Fruit fly (Drosophila melanogaster): ENCODE results near the gene Fkbp39.
A peak's percentile ranks its signal among the peaks of the same experiment; 100 is the strongest.

Fkbp39 gene

DNA sequence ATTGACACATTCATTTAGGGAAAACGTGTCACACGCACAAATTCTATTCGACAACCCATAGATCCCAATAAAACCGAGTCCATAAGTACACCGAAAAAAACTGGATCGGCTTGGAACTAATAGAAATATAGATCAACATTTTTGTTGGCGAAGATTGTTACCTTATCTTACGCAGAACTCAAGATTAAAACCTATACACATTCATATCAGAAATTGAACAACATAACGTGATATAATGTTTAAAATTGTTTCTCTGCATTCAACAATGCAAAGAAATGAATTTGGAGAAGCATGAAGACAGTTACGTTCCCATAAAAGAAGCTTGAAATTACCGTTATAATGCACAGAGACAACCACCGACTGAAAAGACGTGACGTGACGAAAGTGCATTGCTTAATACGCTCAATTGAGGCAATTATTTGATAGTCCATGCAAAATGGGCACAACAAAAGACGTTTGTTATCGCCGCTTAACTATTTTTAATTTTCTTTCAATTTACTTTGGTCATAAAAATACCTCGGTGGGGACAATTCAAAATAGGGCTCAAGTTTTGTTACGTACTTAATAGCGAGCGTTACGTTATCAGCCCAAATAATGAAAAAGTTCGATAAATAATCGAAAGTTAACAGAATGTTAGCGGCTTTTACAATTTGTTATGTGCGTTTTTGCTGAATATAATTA is 7.3 kb upstream of the Fkbp39 start, which contains the start of gene SerRS-m (continued):
- TF ChIP-seq CG7357 (GFP tag; IDR thresholded peaks at IDR 0.05) = 0 out of 3 replicates have a peak, but pooled peaks have one; percentile 6
- no peak for TF ChIP-seq CG4424 (GFP tag; optimal IDR thresholded peaks at IDR 0.05)
- no peak for TF ChIP-seq CG6765 (GFP tag; optimal IDR thresholded peaks at IDR 0.05)
- no peak for TF ChIP-seq CG5180 (GFP tag; optimal IDR thresholded peaks at IDR 0.05)
- TF ChIP-seq ci (GFP tag; IDR thresholded peaks at IDR 0.05) = 0 out of 3 replicates have a peak, but pooled peaks have one; percentile 19
- no peak for TF ChIP-seq CG18476 (GFP tag; optimal IDR thresholded peaks at IDR 0.05)
- no peak for TF ChIP-seq sob (GFP tag; IDR thresholded peaks at IDR 0.05)
- no peak for TF ChIP-seq wek (GFP tag; optimal IDR thresholded peaks at IDR 0.05)
- no peak for TF ChIP-seq maf-S (GFP tag; optimal IDR thresholded peaks at IDR 0.05)
- TF ChIP-seq Ptx1 (GFP tag; IDR thresholded peaks at IDR 0.05) = no peak
- no peak for TF ChIP-seq shn (GFP tag; optimal IDR thresholded peaks at IDR 0.05)
- no peak for TF ChIP-seq Xbp1 (GFP tag; optimal IDR thresholded peaks at IDR 0.05)
- TF ChIP-seq PHDP (tag; optimal IDR thresholded peaks at IDR 0.05) = peak; percentile 17
- no peak for TF ChIP-seq schlank (tag; optimal IDR thresholded peaks at IDR 0.05)
- TF ChIP-seq pros (GFP tag; optimal IDR thresholded peaks at IDR 0.05) = no peak
- TF ChIP-seq Dp (GFP tag; optimal IDR thresholded peaks at IDR 0.05) = peak; percentile 25
- no peak for TF ChIP-seq ap (GFP tag; IDR thresholded peaks at IDR 0.05)
- no peak for TF ChIP-seq CG3838 (GFP tag; optimal IDR thresholded peaks at IDR 0.05)
- TF ChIP-seq CG43689 (GFP tag; IDR thresholded peaks at IDR 0.05) = no peak
- TF ChIP-seq CG7928 (GFP tag; optimal IDR thresholded peaks at IDR 0.05) = no peak
- TF ChIP-seq amos (GFP tag; IDR thresholded peaks at IDR 0.05; ENCODE audit: partially characterized antibody) = no peak
- peak; percentile 39 for TF ChIP-seq CG2712 (tag; optimal IDR thresholded peaks at IDR 0.05)
- TF ChIP-seq CG33213 (GFP tag; optimal IDR thresholded peaks at IDR 0.05) = no peak
- peak; percentile 0 for TF ChIP-seq exex (tag; optimal IDR thresholded peaks at IDR 0.05)
- no peak for TF ChIP-seq trem (tag; optimal IDR thresholded peaks at IDR 0.05)
- no peak for TF ChIP-seq al (GFP tag; IDR thresholded peaks at IDR 0.05)
- TF ChIP-seq CG15601 (tag; optimal IDR thresholded peaks at IDR 0.05) = peak; percentile 33
- no peak for TF ChIP-seq CG12219 (GFP tag; optimal IDR thresholded peaks at IDR 0.05)
- no peak for TF ChIP-seq CG18764 (GFP tag; optimal IDR thresholded peaks at IDR 0.05)
- TF ChIP-seq Myb (GFP tag; optimal IDR thresholded peaks at IDR 0.05) = peak; percentile 68
- no peak for TF ChIP-seq CG13296 (GFP tag; optimal IDR thresholded peaks at IDR 0.05)
- peak; percentile 32 for TF ChIP-seq phol (tag; optimal IDR thresholded peaks at IDR 0.05)
- no peak for TF ChIP-seq CG32767 (GFP tag; IDR thresholded peaks at IDR 0.05)
- TF ChIP-seq Hr51 (GFP tag; optimal IDR thresholded peaks at IDR 0.05) = no peak
- no peak for TF ChIP-seq CG8089 (GFP tag; optimal IDR thresholded peaks at IDR 0.05)
- TF ChIP-seq HmgZ (tag; optimal IDR thresholded peaks at IDR 0.05) = no peak
- TF ChIP-seq CoRest (tag; optimal IDR thresholded peaks at IDR 0.05) = peak; percentile 18
- TF ChIP-seq lab (GFP tag; optimal IDR thresholded peaks at IDR 0.05) = no peak
- TF ChIP-seq CG17568 (GFP tag; optimal IDR thresholded peaks at IDR 0.05) = no peak
- no peak for TF ChIP-seq so (GFP tag; IDR thresholded peaks at IDR 0.05)
- no peak for TF ChIP-seq CG12155 (GFP tag; optimal IDR thresholded peaks at IDR 0.05)
- no peak for TF ChIP-seq da (GFP tag; optimal IDR thresholded peaks at IDR 0.05)
- no peak for TF ChIP-seq prd (optimal IDR thresholded peaks at IDR 0.05)
- TF ChIP-seq prd (GFP tag; IDR thresholded peaks at IDR 0.05) = peak; percentile 21; the same call in 1 of the 3 replicates
- peak; percentile 11 for TF ChIP-seq zf30C (GFP tag; optimal IDR thresholded peaks at IDR 0.05)
- TF ChIP-seq pzg (GFP tag; optimal IDR thresholded peaks at IDR 0.05) = peak; percentile 3
- TF ChIP-seq grau (tag; optimal IDR thresholded peaks at IDR 0.05) = peak; percentile 13
- no peak for TF ChIP-seq Mes4 (GFP tag; optimal IDR thresholded peaks at IDR 0.05)
- TF ChIP-seq Fer1 (GFP tag; optimal IDR thresholded peaks at IDR 0.05) = no peak
- no peak for TF ChIP-seq Lim3 (GFP tag; IDR thresholded peaks at IDR 0.05)

Data from whole organism, embryonic.